Fruit fly (Drosophila melanogaster): ENCODE results near the gene S-Lap1.

Gene S-Lap1

dm6 chr3L:8575844-8576842, 40.9 kb upstream of the S-Lap1 start, which contains the start of the genes CG6638 and CG43078 (continued):
- TF ChIP-seq CG3065 (GFP tag; optimal IDR thresholded peaks at IDR 0.05) (peak; percentile 15), CG7928 (GFP tag; optimal IDR thresholded peaks at IDR 0.05) (no peak), CG12769 (tag; optimal IDR thresholded peaks at IDR 0.05) (no peak), CG15601 (tag; optimal IDR thresholded peaks at IDR 0.05) (peak; percentile 28), tll (GFP tag; optimal IDR thresholded peaks at IDR 0.05) (no peak), CG2875 (GFP tag; optimal IDR thresholded peaks at IDR 0.05) (no peak), dysf (GFP tag; IDR thresholded peaks at IDR 0.05) (no peak), Atf-2 (GFP tag; optimal IDR thresholded peaks at IDR 0.05) (no peak), disco-r (GFP tag; optimal IDR thresholded peaks at IDR 0.05) (no peak), crp (GFP tag; optimal IDR thresholded peaks at IDR 0.05) (peak in 1 of 2 experiments; percentile 82), CG11456 (GFP tag; IDR thresholded peaks at IDR 0.05) (no peak), sob (GFP tag; IDR thresholded peaks at IDR 0.05) (no peak), CG2712 (tag; optimal IDR thresholded peaks at IDR 0.05) (peak; percentile 6), stwl (tag; optimal IDR thresholded peaks at IDR 0.05) (no peak), Sry-δ (GFP tag; optimal IDR thresholded peaks at IDR 0.05) (peak; percentile 27), kah (GFP tag; optimal IDR thresholded peaks at IDR 0.05) (peak; percentile 96), Hey (tag; optimal IDR thresholded peaks at IDR 0.05) (no peak), CG30403 (GFP tag; optimal IDR thresholded peaks at IDR 0.05) (peak; percentile 45), B-H2 (GFP tag; optimal IDR thresholded peaks at IDR 0.05) (no peak), ttk (GFP tag; IDR thresholded peaks at IDR 0.05) (no peak), CG6791 (GFP tag; IDR thresholded peaks at IDR 0.05; ENCODE audit: partially characterized antibody) (no peak), ewg (GFP tag; optimal IDR thresholded peaks at IDR 0.05) (peak; percentile 97), E2f1 (GFP tag; IDR thresholded peaks at IDR 0.05) (no peak), dpn (GFP tag; optimal IDR thresholded peaks at IDR 0.05) (peak in 1 of 2 experiments; percentile 12), CG9437 (GFP tag; optimal IDR thresholded peaks at IDR 0.05) (peak; percentile 0), CTCF (GFP tag; optimal IDR thresholded peaks at IDR 0.05) (no peak), CG13287 (GFP tag; IDR thresholded peaks at IDR 0.05; ENCODE audit: partially characterized antibody) (0 out of 2 replicates have a peak, but pooled peaks have one; percentile 9), usp (GFP tag; optimal IDR thresholded peaks at IDR 0.05) (no peak), MESR4 (GFP tag; optimal IDR thresholded peaks at IDR 0.05) (peak; percentile 67), amos (GFP tag; IDR thresholded peaks at IDR 0.05; ENCODE audit: partially characterized antibody) (no peak), Med (GFP tag) (peak; percentile 73), Camta (GFP tag; optimal IDR thresholded peaks at IDR 0.05) (peak; percentile 6), eve (GFP tag; optimal IDR thresholded peaks at IDR 0.05) (no peak), Pdp1 (GFP tag; optimal IDR thresholded peaks at IDR 0.05) (peak in 1 of 2 experiments; percentile 92), CG1233 (GFP tag; optimal IDR thresholded peaks at IDR 0.05) (no peak), Side (GFP tag; optimal IDR thresholded peaks at IDR 0.05) (no peak), Aef1 (GFP tag; IDR thresholded peaks at IDR 0.05) (no peak), pzg (GFP tag; optimal IDR thresholded peaks at IDR 0.05) (peak; percentile 23), CG30431 (GFP tag; optimal IDR thresholded peaks at IDR 0.05) (no peak), E2f2 (GFP tag; IDR thresholded peaks at IDR 0.05) (peak; percentile 91), repo (GFP tag; optimal IDR thresholded peaks at IDR 0.05) (no peak), onecut (GFP tag; IDR thresholded peaks at IDR 0.05) (peak; percentile 78), phol (tag; optimal IDR thresholded peaks at IDR 0.05) (peak; percentile 26), mam (GFP tag; optimal IDR thresholded peaks at IDR 0.05) (no peak), sna (GFP tag; IDR thresholded peaks at IDR 0.05; ENCODE audit: partially characterized antibody) (no peak), gfzf (GFP tag; optimal IDR thresholded peaks at IDR 0.05) (peak; percentile 39), Hr51 (GFP tag; optimal IDR thresholded peaks at IDR 0.05) (no peak), CG2116 (GFP tag; optimal IDR thresholded peaks at IDR 0.05) (peak; percentile 67)

All from whole organism, embryonic.